Fruit fly (Drosophila melanogaster) whole organism: ENCODE results near the gene CG14835.

ENCODE experiments used
- CG8478 ChIP-seq: fragments of >200 bp; optimal IDR thresholded peaks from 2 replicates; lab custom pipeline; 2018; ENCODE audit warnings: inconsistent platforms
- Dll ChIP-seq: fragments of >200 bp; optimal IDR thresholded peaks from 2 replicates; lab custom pipeline; 2017
- EcR ChIP-seq, 2 experiments: fragments of >200 bp; optimal IDR thresholded peaks; 2 replicates each; lab custom pipeline; 2017; ENCODE audit warnings: missing biosample characterization in 2 of 2, missing genetic modification characterization in 2 of 2, missing genetic modification reagents in 2 of 2
- pan ChIP-seq: fragments of >200 bp; optimal IDR thresholded peaks from 2 replicates; lab custom pipeline; 2017
- psq ChIP-seq: fragments of >200 bp; optimal IDR thresholded peaks from 2 replicates; lab custom pipeline; 2017
- usp ChIP-seq: fragments of >200 bp; optimal IDR thresholded peaks from 2 replicates; lab custom pipeline; 2017; ENCODE audit warnings: missing biosample characterization, missing genetic modification characterization, mixed read lengths

The CG14835 gene

dm6 chr3L:7437366-7437765 is at the start of gene CG14835:
Gene CG14835 (minus strand): TSS chr3L:7437466.
- TF ChIP-seq CG8478 (no peak), Dll (lab: Kevin White, UChicago) (no peak), usp (GFP tag; lab: Kevin White, UChicago) (no peak), EcR (GFP tag; optimal IDR thresholded peaks at IDR 0.05; lab: Kevin White, UChicago) (no peak), pan (lab: Kevin White, UChicago) (no peak), psq (lab: Kevin White, UChicago) (no peak)

- TF ChIP-seq psq (lab: Kevin White, UChicago), result no peak
These were observed 48.4 kb upstream of the CG14835 start, which contains the start of gene mthl6 for dm6 chr3L:7485667-7486066. Gene mthl6 (plus strand): TSS chr3L:7485967.

dm6 chr3L:7475270-7475669 is 38.0 kb upstream of the CG14835 start, which contains the start of gene CG43292:
Gene CG43292 (plus strand): TSS chr3L:7475570.
- TF ChIP-seq pan (lab: Kevin White, UChicago) (no peak), CG8478 (no peak), psq (lab: Kevin White, UChicago) (no peak), usp (GFP tag; lab: Kevin White, UChicago) (no peak), Dll (lab: Kevin White, UChicago) (no peak), EcR (GFP tag; optimal IDR thresholded peaks at IDR 0.05; lab: Kevin White, UChicago) (no peak)

dm6 chr3L:7471259-7471658 is 34.0 kb upstream of the CG14835 start, which contains the start of gene CG8541:
Gene CG8541 (plus strand): TSS chr3L:7471559.
- no peak for TF ChIP-seq usp (GFP tag; lab: Kevin White, UChicago)
- no peak for TF ChIP-seq Dll (lab: Kevin White, UChicago)
- no peak for TF ChIP-seq pan (lab: Kevin White, UChicago)
- TF ChIP-seq psq (lab: Kevin White, UChicago), result no peak
- no peak for TF ChIP-seq EcR (GFP tag; optimal IDR thresholded peaks at IDR 0.05; lab: Kevin White, UChicago)
- no peak for TF ChIP-seq CG8478

dm6 chr3L:7470202-7470601 is 32.9 kb upstream of the CG14835 start, which contains the start of gene CG8543:
Gene CG8543 (minus strand): TSS chr3L:7470302.
- TF ChIP-seq EcR (GFP tag; optimal IDR thresholded peaks at IDR 0.05; lab: Kevin White, UChicago) (no peak), Dll (lab: Kevin White, UChicago) (no peak), psq (lab: Kevin White, UChicago) (no peak), CG8478 (no peak), pan (lab: Kevin White, UChicago) (no peak), usp (GFP tag; lab: Kevin White, UChicago) (no peak)

- TF ChIP-seq usp (GFP tag; lab: Kevin White, UChicago), result no peak
- no peak for TF ChIP-seq EcR (GFP tag; optimal IDR thresholded peaks at IDR 0.05; lab: Kevin White, UChicago)
- no peak for TF ChIP-seq CG8478
- no peak for TF ChIP-seq pan (lab: Kevin White, UChicago)
- TF ChIP-seq Dll (lab: Kevin White, UChicago), result no peak
- TF ChIP-seq psq (lab: Kevin White, UChicago), result no peak
These were observed 27.9 kb upstream of the CG14835 start, which contains the start of the genes CG42660, CG42661 and Tsp66A for dm6 chr3L:7465209-7465608. Gene CG42660 (plus strand): TSS chr3L:7465509. Gene CG42661 (plus strand): TSS chr3L:7465509. Gene Tsp66A (plus strand): TSS chr3L:7465509.

- no peak for TF ChIP-seq EcR (GFP tag; optimal IDR thresholded peaks at IDR 0.05; lab: Kevin White, UChicago)
- TF ChIP-seq psq (lab: Kevin White, UChicago), result no peak
- no peak for TF ChIP-seq Dll (lab: Kevin White, UChicago)
- no peak for TF ChIP-seq usp (GFP tag; lab: Kevin White, UChicago)
- TF ChIP-seq pan (lab: Kevin White, UChicago), result no peak
- no peak for TF ChIP-seq CG8478
These were observed 18.6 kb upstream of the CG14835 start, which contains the start of gene ppk26 for dm6 chr3L:7455849-7456248. Gene ppk26 (plus strand): TSS chr3L:7456149.

- TF ChIP-seq CG8478 (no peak), EcR (GFP tag; optimal IDR thresholded peaks at IDR 0.05; lab: Kevin White, UChicago) (no peak), usp (GFP tag; lab: Kevin White, UChicago) (no peak), pan (lab: Kevin White, UChicago) (no peak), psq (lab: Kevin White, UChicago) (no peak), Dll (lab: Kevin White, UChicago) (no peak)
These were observed 13.3 kb upstream of the CG14835 start, which contains the start of gene CG33278 for dm6 chr3L:7450553-7450952. Gene CG33278 (plus strand): TSS chr3L:7450853.

dm6 chr3L:7449097-7449496 is 11.8 kb upstream of the CG14835 start:
- TF ChIP-seq psq (lab: Kevin White, UChicago) (no peak), usp (GFP tag; lab: Kevin White, UChicago) (no peak), CG8478 (no peak), EcR (GFP tag; optimal IDR thresholded peaks at IDR 0.05; lab: Kevin White, UChicago) (no peak), Dll (lab: Kevin White, UChicago) (no peak), pan (lab: Kevin White, UChicago) (no peak)

dm6 chr3L:7440633-7441032 is 3.4 kb upstream of the CG14835 start, which contains the start of gene sphinx2:
Gene sphinx2 (minus strand): TSS chr3L:7440733.
- TF ChIP-seq psq (lab: Kevin White, UChicago) (no peak), pan (lab: Kevin White, UChicago) (no peak), CG8478 (no peak), usp (GFP tag; lab: Kevin White, UChicago) (no peak), EcR (GFP tag; optimal IDR thresholded peaks at IDR 0.05; lab: Kevin White, UChicago) (no peak), Dll (lab: Kevin White, UChicago) (no peak)

- TF ChIP-seq Dll (lab: Kevin White, UChicago), result no peak
- TF ChIP-seq pan (lab: Kevin White, UChicago), result no peak
- no peak for TF ChIP-seq psq (lab: Kevin White, UChicago)
- TF ChIP-seq EcR (GFP tag; optimal IDR thresholded peaks at IDR 0.05; lab: Kevin White, UChicago), result no peak
- TF ChIP-seq CG8478, result no peak
- no peak for TF ChIP-seq usp (GFP tag; lab: Kevin White, UChicago)
These were observed 2.0 kb upstream of the CG14835 start, which contains the start of gene sphinx1 for dm6 chr3L:7439305-7439704. Gene sphinx1 (minus strand): TSS chr3L:7439405.
